Fruit fly (Drosophila melanogaster): Measurements from ENCODE around the gene CG14374.
A peak's percentile ranks its signal among the peaks of the same experiment; 100 is the strongest.

Gene CG14374

DNA sequence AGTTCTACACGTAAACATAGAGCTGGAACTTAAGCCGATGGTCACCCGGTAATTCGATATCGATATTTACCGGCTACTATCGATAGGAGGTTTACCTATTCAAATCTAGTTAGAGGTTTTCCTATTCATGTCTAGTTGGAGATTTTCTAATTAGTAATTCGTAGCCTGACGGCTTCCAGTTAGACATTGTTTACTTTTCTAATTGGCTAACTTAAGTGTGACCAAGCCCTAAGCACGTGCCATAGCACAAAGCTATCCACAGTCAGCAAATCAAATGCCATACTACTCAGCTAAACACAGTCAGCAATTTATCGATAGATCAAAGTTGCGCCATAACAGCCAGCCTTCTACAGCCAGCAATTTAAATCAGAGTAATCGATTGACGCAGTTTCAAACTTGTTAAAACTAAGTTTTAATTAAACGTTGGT lies 6.1 kb upstream of the CG14374 start, which contains the start of gene Dpm3 (continued):
- TF ChIP-seq CG30431 (GFP tag; optimal IDR thresholded peaks at IDR 0.05) = no peak
- TF ChIP-seq sqz (GFP tag; optimal IDR thresholded peaks at IDR 0.05) = no peak
- TF ChIP-seq Antp (GFP tag; optimal IDR thresholded peaks at IDR 0.05) = peak; percentile 40
- TF ChIP-seq Nf-YC (tag; optimal IDR thresholded peaks at IDR 0.05) = no peak
- peak; percentile 6 for TF ChIP-seq jumu (GFP tag; optimal IDR thresholded peaks at IDR 0.05)
- TF ChIP-seq Nf-YB (GFP tag; optimal IDR thresholded peaks at IDR 0.05) = peak; percentile 3
- TF ChIP-seq prd (optimal IDR thresholded peaks at IDR 0.05) = no peak
- TF ChIP-seq prd (GFP tag; IDR thresholded peaks at IDR 0.05) = peak; percentile 43; the same call in 2 of the 3 replicates
- no peak for TF ChIP-seq CTCF (GFP tag; optimal IDR thresholded peaks at IDR 0.05)
- peak; percentile 49 for TF ChIP-seq Rfx (GFP tag; IDR thresholded peaks at IDR 0.05)
- no peak for TF ChIP-seq Taf1 (GFP tag; IDR thresholded peaks at IDR 0.05)
- no peak for TF ChIP-seq CG1832 (GFP tag; optimal IDR thresholded peaks at IDR 0.05)
- peak; percentile 46 for TF ChIP-seq p53 (GFP tag; optimal IDR thresholded peaks at IDR 0.05)
- TF ChIP-seq Lim3 (GFP tag; IDR thresholded peaks at IDR 0.05) = no peak
- peak; percentile 51 for TF ChIP-seq CG17912 (GFP tag; optimal IDR thresholded peaks at IDR 0.05)
- TF ChIP-seq CG12769 (tag; optimal IDR thresholded peaks at IDR 0.05) = peak; percentile 71
- no peak for TF ChIP-seq Mes4 (GFP tag; optimal IDR thresholded peaks at IDR 0.05)
- no peak for TF ChIP-seq Atf6 (GFP tag; IDR thresholded peaks at IDR 0.05)
- TF ChIP-seq CG6654 (GFP tag; optimal IDR thresholded peaks at IDR 0.05) = no peak
- no peak for TF ChIP-seq sc (optimal IDR thresholded peaks at IDR 0.05)
- TF ChIP-seq sc (GFP tag; optimal IDR thresholded peaks at IDR 0.05) = no peak
- TF ChIP-seq D19A (tag; optimal IDR thresholded peaks at IDR 0.05) = no peak
- TF ChIP-seq pan (optimal IDR thresholded peaks at IDR 0.05) = no peak
- TF ChIP-seq pan (GFP tag; optimal IDR thresholded peaks at IDR 0.05 in 1 of 2, IDR thresholded peaks at IDR 0.05 in 1 of 2) = no peak
- TF ChIP-seq CG10274 (GFP tag; optimal IDR thresholded peaks at IDR 0.05) = no peak
- TF ChIP-seq zfh2 (GFP tag; optimal IDR thresholded peaks at IDR 0.05) = peak; percentile 57
- TF ChIP-seq CG3065 (GFP tag; optimal IDR thresholded peaks at IDR 0.05) = peak; percentile 17
- TF ChIP-seq pho (GFP tag; optimal IDR thresholded peaks at IDR 0.05) = peak; percentile 60
- TF ChIP-seq CG7786 (GFP tag; optimal IDR thresholded peaks at IDR 0.05) = peak; percentile 40
- no peak for TF ChIP-seq CG7357 (GFP tag; IDR thresholded peaks at IDR 0.05)
- no peak for TF ChIP-seq ranshi (GFP tag; IDR thresholded peaks at IDR 0.05)
- peak in 1 of 2 experiments; percentile 50 for TF ChIP-seq chif (GFP tag; optimal IDR thresholded peaks at IDR 0.05)
- TF ChIP-seq CG1792 (GFP tag; optimal IDR thresholded peaks at IDR 0.05) = no peak
- TF ChIP-seq B-H2 (GFP tag; optimal IDR thresholded peaks at IDR 0.05) = peak; percentile 63
- TF ChIP-seq Pdp1 (GFP tag; optimal IDR thresholded peaks at IDR 0.05) = peak in 1 of 2 experiments; percentile 57
- TF ChIP-seq CG9437 (GFP tag; optimal IDR thresholded peaks at IDR 0.05) = peak; percentile 98
- TF ChIP-seq CG4282 (GFP tag; optimal IDR thresholded peaks at IDR 0.05) = peak; percentile 6
- peak in 1 of 2 experiments; percentile 8 for TF ChIP-seq Trl (optimal IDR thresholded peaks at IDR 0.05)
- TF ChIP-seq Trl (GFP tag; optimal IDR thresholded peaks at IDR 0.05) = peak; percentile 41
- TF ChIP-seq Bteb2 (GFP tag; optimal IDR thresholded peaks at IDR 0.05) = no peak
- TF ChIP-seq bigmax (GFP tag; optimal IDR thresholded peaks at IDR 0.05) = no peak
- TF ChIP-seq CG13287 (GFP tag; IDR thresholded peaks at IDR 0.05; ENCODE audit: partially characterized antibody) = peak; percentile 97
- TF ChIP-seq unc-4 (GFP tag; IDR thresholded peaks at IDR 0.05; ENCODE audit: partially characterized antibody) = peak; percentile 90
- no peak for TF ChIP-seq CG18619 (GFP tag; optimal IDR thresholded peaks at IDR 0.05)
- TF ChIP-seq CG17568 (GFP tag; optimal IDR thresholded peaks at IDR 0.05) = no peak
- no peak for TF ChIP-seq fru (optimal IDR thresholded peaks at IDR 0.05)
- no peak for TF ChIP-seq CG6689 (GFP tag; IDR thresholded peaks at IDR 0.05)
- peak; percentile 69 for TF ChIP-seq MBD-R2 (GFP tag; IDR thresholded peaks at IDR 0.05)
- peak; percentile 100 for TF ChIP-seq CG18011 (GFP tag; optimal IDR thresholded peaks at IDR 0.05)
- peak; percentile 14 for TF ChIP-seq tap (tag; optimal IDR thresholded peaks at IDR 0.05)
- peak; percentile 7 for TF ChIP-seq Dad (GFP tag; optimal IDR thresholded peaks at IDR 0.05)
- peak; percentile 37 for TF ChIP-seq Atf-2 (GFP tag; optimal IDR thresholded peaks at IDR 0.05)
- no peak for TF ChIP-seq CG4404 (GFP tag; IDR thresholded peaks at IDR 0.05)
- TF ChIP-seq CrebB (tag; optimal IDR thresholded peaks at IDR 0.05) = no peak

Measured in whole organism, embryonic.